Fruit fly (Drosophila melanogaster) whole organism, embryonic: ENCODE results near the gene CG43332.

ENCODE experiments used
- Adf1 ChIP-seq: fragments of 200-800 bp; sonication (Bioruptor generic); IDR thresholded peaks from 2 replicates; pipeline ENCODE4 v1.3.6; 2022; ENCODE audit warnings: missing biosample characterization, missing genetic modification characterization
- CG10431 ChIP-seq: fragments of 200-800 bp; sonication (Bioruptor generic); optimal IDR thresholded peaks from 3 replicates; lab custom pipeline; 2018; ENCODE audit warnings: missing biosample characterization, mild to moderate bottlenecking, missing genetic modification characterization
- CG10462 ChIP-seq: fragments of 200-800 bp; sonication (Bioruptor generic); optimal IDR thresholded peaks from 2 replicates; lab custom pipeline; 2016; ENCODE audit warnings: missing biosample characterization, missing genetic modification characterization
- CG11085 ChIP-seq: fragments of 200-800 bp; sonication (Bioruptor generic); IDR thresholded peaks from 2 replicates; pipeline ENCODE4 v1.3.6; 2022; ENCODE audit warnings: missing biosample characterization, missing genetic modification characterization
- CG12104 ChIP-seq: fragments of 200-800 bp; sonication (Bioruptor generic); optimal IDR thresholded peaks from 3 replicates; lab custom pipeline; 2016; ENCODE audit warnings: missing biosample characterization, missing genetic modification characterization
- CG12659 ChIP-seq: fragments of 200-800 bp; sonication (Bioruptor generic); optimal IDR thresholded peaks from 3 replicates; lab custom pipeline; 2017; ENCODE audit warnings: mild to moderate bottlenecking, missing biosample characterization, missing genetic modification reagents, missing genetic modification characterization
- CG13775 ChIP-seq: fragments of 200-800 bp; sonication (Bioruptor generic); optimal IDR thresholded peaks from 3 replicates; lab custom pipeline; 2017; ENCODE audit warnings: missing biosample characterization, mild to moderate bottlenecking, missing genetic modification characterization
- CG13894 ChIP-seq: fragments of 200-800 bp; sonication (Bioruptor generic); optimal IDR thresholded peaks from 3 replicates; lab custom pipeline; 2018; ENCODE audit warnings: missing biosample characterization, mild to moderate bottlenecking, missing genetic modification characterization, moderate library complexity
- CG14710 ChIP-seq: fragments of 200-800 bp; sonication (Bioruptor generic); optimal IDR thresholded peaks from 3 replicates; lab custom pipeline; 2019; ENCODE audit warnings: missing biosample characterization, mild to moderate bottlenecking, missing genetic modification characterization, moderate library complexity
- CG14860 ChIP-seq: fragments of 200-800 bp; sonication (Bioruptor generic); IDR thresholded peaks from 3 replicates; pipeline ENCODE4 v1.3.6; 2022; ENCODE audit warnings: missing biosample characterization, missing genetic modification characterization; ENCODE audit not compliant: partially characterized antibody
- CG1603 ChIP-seq: fragments of 200-800 bp; sonication (Bioruptor generic); optimal IDR thresholded peaks from 2 replicates; lab custom pipeline; 2019; ENCODE audit warnings: missing biosample characterization, mild to moderate bottlenecking, missing genetic modification characterization, moderate library complexity
- CG17802 ChIP-seq: fragments of 200-800 bp; sonication (Bioruptor generic); optimal IDR thresholded peaks from 2 replicates; lab custom pipeline; 2018; ENCODE audit warnings: missing biosample characterization, mild to moderate bottlenecking, missing genetic modification characterization, moderate library complexity
- CG17829 ChIP-seq: fragments of 200-800 bp; optimal IDR thresholded peaks from 2 replicates; lab custom pipeline; 2019; ENCODE audit warnings: missing biosample characterization, mild to moderate bottlenecking, missing genetic modification characterization, moderate library complexity
- CG17912 ChIP-seq: fragments of 200-800 bp; sonication (Bioruptor generic); optimal IDR thresholded peaks from 2 replicates; lab custom pipeline; 2018; ENCODE audit warnings: missing biosample characterization, mild to moderate bottlenecking, missing genetic modification characterization
- CG18262 ChIP-seq: fragments of 200-800 bp; optimal IDR thresholded peaks from 3 replicates; lab custom pipeline; 2019; ENCODE audit warnings: missing biosample characterization, mild to moderate bottlenecking, missing genetic modification characterization, moderate library complexity
- CG2129 ChIP-seq: fragments of 200-800 bp; sonication (Bioruptor generic); IDR thresholded peaks from 2 replicates; pipeline ENCODE4 v1.3.6; 2022; ENCODE audit warnings: missing biosample characterization, missing genetic modification characterization; ENCODE audit not compliant: partially characterized antibody
- CG34224 ChIP-seq: fragments of 200-800 bp; sonication (Bioruptor generic); IDR thresholded peaks from 3 replicates; pipeline ENCODE4 v1.3.6; 2022; ENCODE audit warnings: missing biosample characterization, missing genetic modification characterization; ENCODE audit not compliant: partially characterized antibody
- CG34422 ChIP-seq: fragments of 200-800 bp; sonication (Bioruptor generic); IDR thresholded peaks from 3 replicates; pipeline ENCODE4 v1.3.6; 2022; ENCODE audit warnings: missing biosample characterization, missing genetic modification characterization
- CG3726 ChIP-seq: fragments of 200-800 bp; sonication (Bioruptor generic); IDR thresholded peaks from 3 replicates; pipeline ENCODE4, ENCODE4 v1.3.6; 2022; ENCODE audit warnings: missing biosample characterization, missing genetic modification characterization
- CG8388 ChIP-seq: fragments of 200-800 bp; sonication (Bioruptor generic); optimal IDR thresholded peaks from 2 replicates; lab custom pipeline; 2019; ENCODE audit warnings: missing biosample characterization, mild to moderate bottlenecking, missing genetic modification characterization, moderate library complexity
- CG8478 ChIP-seq: fragments of >200 bp; optimal IDR thresholded peaks from 2 replicates; lab custom pipeline; 2018
- CG9727 ChIP-seq: fragments of 200-800 bp; sonication (Bioruptor generic); optimal IDR thresholded peaks from 3 replicates; lab custom pipeline; 2017; ENCODE audit warnings: missing biosample characterization, mild to moderate bottlenecking, missing genetic modification characterization
- Deaf1 ChIP-seq: fragments of 200-800 bp; optimal IDR thresholded peaks from 3 replicates; lab custom pipeline; 2019; ENCODE audit warnings: missing biosample characterization, mild to moderate bottlenecking, missing genetic modification characterization, moderate library complexity
- E2f2 ChIP-seq: fragments of 200-800 bp; sonication (Bioruptor generic); IDR thresholded peaks from 2 replicates; pipeline ENCODE4 v1.3.6; 2022; ENCODE audit warnings: missing biosample characterization, missing genetic modification characterization
- Hand ChIP-seq: fragments of 200-800 bp; sonication (Bioruptor generic); optimal IDR thresholded peaks from 2 replicates; lab custom pipeline; 2017; ENCODE audit warnings: mild to moderate bottlenecking, missing biosample characterization, missing genetic modification reagents, missing genetic modification characterization
- Med ChIP-seq: fragments of 200-800 bp; sonication (Bioruptor generic); peaks from one replicate; lab custom pipeline; 2016; ENCODE audit warnings: missing biosample characterization, missing genetic modification characterization, mild to moderate bottlenecking, inconsistent platforms, moderate library complexity
- Trl ChIP-seq, 3 experiments: fragments of >200 bp in 2 of 3; fragments of 200-800 bp in 1 of 3; sonication (Bioruptor generic) in 1 of 3; optimal IDR thresholded peaks; 2 replicates in 1 of 3; 3 replicates in 2 of 3; lab custom pipeline; 2016 to 2017; ENCODE audit warnings: missing biosample characterization in 1 of 3, missing genetic modification characterization in 1 of 3
- Xbp1 ChIP-seq: fragments of 200-800 bp; sonication (Bioruptor generic); optimal IDR thresholded peaks from 3 replicates; lab custom pipeline; 2016; ENCODE audit warnings: missing biosample characterization, mild to moderate bottlenecking, missing genetic modification characterization
- abd-A ChIP-seq: fragments of 200-800 bp; sonication (Bioruptor generic); optimal IDR thresholded peaks from 3 replicates; lab custom pipeline; 2019; ENCODE audit warnings: missing biosample characterization, mild to moderate bottlenecking, missing genetic modification characterization, moderate library complexity
- amos ChIP-seq: fragments of 200-800 bp; sonication (Bioruptor generic); IDR thresholded peaks from 2 replicates; pipeline ENCODE4 v1.3.6; 2022; ENCODE audit warnings: missing biosample characterization, missing genetic modification characterization; ENCODE audit not compliant: partially characterized antibody
- az2 ChIP-seq: fragments of 200-800 bp; sonication (Bioruptor generic); optimal IDR thresholded peaks from 3 replicates; lab custom pipeline; 2016; ENCODE audit warnings: missing biosample characterization, missing genetic modification characterization
- bowl ChIP-seq: fragments of 200-800 bp; sonication (Bioruptor generic); IDR thresholded peaks from 2 replicates; pipeline ENCODE4 v1.3.6; 2022; ENCODE audit warnings: missing biosample characterization, missing genetic modification characterization
- chinmo ChIP-seq: fragments of 200-800 bp; sonication (Bioruptor generic); IDR thresholded peaks from 4 replicates; pipeline ENCODE4 v1.3.6; 2022; ENCODE audit warnings: missing biosample characterization, missing genetic modification characterization; ENCODE audit not compliant: partially characterized antibody
- crp ChIP-seq, 2 experiments: fragments of 200-800 bp; sonication (Bioruptor generic); optimal IDR thresholded peaks; 2 replicates in 1 of 2; 3 replicates in 1 of 2; lab custom pipeline; 2017; ENCODE audit warnings: missing biosample characterization in 2 of 2, missing genetic modification characterization in 2 of 2, mild to moderate bottlenecking in 1 of 2, moderate library complexity in 1 of 2
- dimm ChIP-seq: fragments of 200-800 bp; sonication (Bioruptor generic); IDR thresholded peaks from 2 replicates; pipeline ENCODE4 v1.3.6; 2022; ENCODE audit warnings: missing biosample characterization, missing genetic modification characterization
- dmrt99B ChIP-seq: fragments of 200-800 bp; sonication (Bioruptor generic); optimal IDR thresholded peaks from 2 replicates; lab custom pipeline; 2018; ENCODE audit warnings: missing biosample characterization, mild to moderate bottlenecking, missing genetic modification characterization, moderate library complexity
- eve ChIP-seq, 2 experiments: fragments of >200 bp; optimal IDR thresholded peaks; 2 replicates each; lab custom pipeline; 2017; ENCODE audit warnings: missing biosample characterization in 2 of 2, missing genetic modification characterization in 2 of 2
- fd64A ChIP-seq: fragments of 200-800 bp; sonication (Bioruptor generic); optimal IDR thresholded peaks from 3 replicates; lab custom pipeline; 2018; ENCODE audit warnings: missing biosample characterization, mild to moderate bottlenecking, missing genetic modification characterization
- gfzf ChIP-seq: fragments of 200-800 bp; sonication (Bioruptor generic); optimal IDR thresholded peaks from 2 replicates; lab custom pipeline; 2016; ENCODE audit warnings: missing biosample characterization, mild to moderate bottlenecking, missing genetic modification characterization, moderate library complexity
- lab ChIP-seq: fragments of 200-800 bp; sonication (Bioruptor generic); optimal IDR thresholded peaks from 3 replicates; lab custom pipeline; 2017; ENCODE audit warnings: missing biosample characterization, missing genetic modification characterization, mild to moderate bottlenecking, moderate library complexity, missing genetic modification reagents
- org-1 ChIP-seq: fragments of 200-800 bp; sonication (Bioruptor generic); optimal IDR thresholded peaks from 2 replicates; lab custom pipeline; 2017; ENCODE audit warnings: missing biosample characterization, missing genetic modification characterization
- pum ChIP-seq: fragments of 200-800 bp; sonication (Bioruptor generic); optimal IDR thresholded peaks from 2 replicates; lab custom pipeline; 2016; ENCODE audit warnings: missing biosample characterization, missing genetic modification characterization
- scrt ChIP-seq: fragments of 200-800 bp; sonication (Bioruptor generic); optimal IDR thresholded peaks from 2 replicates; lab custom pipeline; 2018; ENCODE audit warnings: missing biosample characterization, mild to moderate bottlenecking, missing genetic modification characterization, moderate library complexity
- ssp ChIP-seq: fragments of 200-800 bp; sonication (Bioruptor generic); IDR thresholded peaks from 2 replicates; pipeline ENCODE4 v1.3.6; 2022; ENCODE audit warnings: missing biosample characterization, missing genetic modification characterization
- tll ChIP-seq, 2 experiments: fragments of 200-800 bp in 1 of 2; fragments of >200 bp in 1 of 2; sonication (Bioruptor generic) in 1 of 2; optimal IDR thresholded peaks; 2 replicates each; lab custom pipeline; 2017 to 2019; ENCODE audit warnings: missing biosample characterization in 2 of 2, missing genetic modification characterization in 2 of 2, mild to moderate bottlenecking in 1 of 2, moderate library complexity in 1 of 2

CG43332 gene

dm6 chr2L:14133562-14134539, 29.2 kb downstream of the CG43332 start (continued):
- TF ChIP-seq crp (GFP tag; optimal IDR thresholded peaks at IDR 0.05; lab: Kevin White, UChicago) = peak in 1 of 2 experiments; percentile 27
- TF ChIP-seq amos (GFP tag; lab: Robert Waterston, UW) = 0 out of 2 replicates have a peak, but pooled peaks have one; percentile 9
- peak; percentile 67 for TF ChIP-seq Deaf1 (tag; lab: Kevin White, UChicago)
- 0 out of 4 replicates have a peak, but pooled peaks have one; percentile 17 for TF ChIP-seq chinmo (GFP tag; lab: Robert Waterston, UW)
- no peak for TF ChIP-seq CG8478 (lab: Kevin White, UChicago)
- no peak for TF ChIP-seq dmrt99B (tag; lab: Kevin White, UChicago)
- TF ChIP-seq CG2129 = no peak
- TF ChIP-seq scrt = peak; percentile 82
- no peak for TF ChIP-seq dimm
- TF ChIP-seq Trl (optimal IDR thresholded peaks at IDR 0.05; lab: Kevin White, UChicago) = peak; percentile 23 to 30
- no peak for TF ChIP-seq Trl (GFP tag; optimal IDR thresholded peaks at IDR 0.05; lab: Kevin White, UChicago)
- TF ChIP-seq CG3726 (GFP tag; lab: Robert Waterston, UW) = no peak
- TF ChIP-seq CG12104 = no peak
- TF ChIP-seq bowl = no peak
- TF ChIP-seq CG10462 (GFP tag; lab: Kevin White, UChicago) = no peak
- TF ChIP-seq CG14860 (GFP tag; lab: Robert Waterston, UW) = no peak
- TF ChIP-seq CG34422 (GFP tag; lab: Robert Waterston, UW) = no peak
- no peak for TF ChIP-seq CG8388
- no peak for TF ChIP-seq Hand (GFP tag; lab: Kevin White, UChicago)
- no peak for TF ChIP-seq ssp (GFP tag; lab: Robert Waterston, UW)
- no peak for TF ChIP-seq fd64A (GFP tag; lab: Kevin White, UChicago)
- no peak for TF ChIP-seq CG1603

- TF ChIP-seq E2f2 (GFP tag; lab: Robert Waterston, UW) (no peak), tll (GFP tag; optimal IDR thresholded peaks at IDR 0.05; lab: Kevin White, UChicago) (no peak), abd-A (tag; lab: Kevin White, UChicago) (peak; percentile 79), CG13894 (tag; lab: Kevin White, UChicago) (peak; percentile 58), CG8388 (no peak), eve (GFP tag; optimal IDR thresholded peaks at IDR 0.05; lab: Kevin White, UChicago) (no peak)
These were observed 37.4 kb downstream of the CG43332 start for dm6 chr2L:14125630-14126029.

dm6 chr2L:14123605-14124004, 39.4 kb downstream of the CG43332 start:
- TF ChIP-seq CG13775 = peak; percentile 8
- peak; percentile 30 for TF ChIP-seq lab (GFP tag; lab: Kevin White, UChicago)
- TF ChIP-seq CG17912 (GFP tag; lab: Kevin White, UChicago) = no peak
- TF ChIP-seq CG14710 (tag; lab: Kevin White, UChicago) = peak; percentile 33
- TF ChIP-seq gfzf (GFP tag; lab: Kevin White, UChicago) = no peak
- peak; percentile 65 for TF ChIP-seq Med (GFP tag; lab: Kevin White, UChicago)
- no peak for TF ChIP-seq Adf1 (GFP tag; lab: Robert Waterston, UW)
- peak; percentile 12 for TF ChIP-seq CG9727 (GFP tag; lab: Kevin White, UChicago)
- no peak for TF ChIP-seq CG34224 (GFP tag; lab: Robert Waterston, UW)
- no peak for TF ChIP-seq az2
- no peak for TF ChIP-seq CG11085 (GFP tag; lab: Robert Waterston, UW)
- peak; percentile 38 for TF ChIP-seq pum (GFP tag; lab: Kevin White, UChicago)
- TF ChIP-seq CG10431 = no peak
- TF ChIP-seq CG17829 = peak; percentile 2
- peak; percentile 14 for TF ChIP-seq org-1 (GFP tag; lab: Kevin White, UChicago)
- TF ChIP-seq CG34422 (GFP tag; lab: Robert Waterston, UW) = no peak
- TF ChIP-seq CG12659 (GFP tag; lab: Kevin White, UChicago) = peak; percentile 7
- TF ChIP-seq CG18262 (tag; lab: Kevin White, UChicago) = peak; percentile 53
- no peak for TF ChIP-seq CG17802 (tag; lab: Kevin White, UChicago)
- peak; percentile 8 for TF ChIP-seq Xbp1 (GFP tag; lab: Kevin White, UChicago)
